Fruit fly (Drosophila melanogaster): ENCODE measurements around the gene mas.
A peak's percentile ranks its signal among the peaks of the same experiment; 100 is the strongest.

DNA sequence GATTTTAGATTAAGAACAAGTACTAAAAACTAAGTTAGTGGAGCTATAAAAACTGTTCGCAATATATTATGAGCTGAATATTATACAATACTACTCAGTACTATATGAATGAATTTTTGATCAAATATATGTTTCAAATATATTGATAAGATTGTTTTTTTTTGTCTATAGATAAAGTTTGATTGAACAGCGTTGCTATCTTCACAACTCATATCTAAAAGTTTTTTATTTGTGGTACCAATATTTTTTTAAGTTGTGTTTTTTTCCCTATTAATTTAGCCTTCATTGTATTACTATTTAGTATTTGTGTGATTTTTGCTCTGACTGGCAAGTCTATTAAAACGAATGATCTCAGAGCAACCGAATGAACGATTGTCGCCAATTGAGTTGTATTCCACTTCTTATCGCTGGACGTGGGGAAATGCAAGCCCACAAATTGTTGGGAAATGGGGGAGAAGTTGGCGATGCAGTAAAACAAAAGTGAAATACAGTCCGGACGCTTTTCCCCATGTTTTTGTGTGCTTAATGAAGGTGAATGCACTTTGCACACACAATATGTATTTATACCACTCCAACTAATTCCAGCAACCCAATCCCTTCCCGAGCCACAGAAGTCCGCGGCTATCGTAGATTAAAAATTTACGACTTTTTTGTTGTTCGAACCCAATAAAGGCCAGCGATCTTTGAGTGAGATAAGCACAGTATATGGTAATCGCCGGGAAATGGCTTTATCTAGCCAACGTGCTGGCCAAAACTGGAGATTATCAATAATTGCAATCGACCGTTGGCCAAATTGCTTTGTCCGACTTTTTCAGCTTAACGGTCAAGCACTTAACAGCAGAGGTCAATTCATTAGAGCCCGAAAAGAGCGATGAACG, 50.5 kb downstream of the mas start:
- no peak for TF ChIP-seq dl (GFP tag; optimal IDR thresholded peaks at IDR 0.05; ENCODE audit: insufficient read depth in 1 of 2, partially characterized antibody in 2 of 2)
- no peak for TF ChIP-seq psq (GFP tag; optimal IDR thresholded peaks at IDR 0.05)
- TF ChIP-seq HLH106 (tag; optimal IDR thresholded peaks at IDR 0.05), result no peak
- TF ChIP-seq Abd-B (GFP tag; optimal IDR thresholded peaks at IDR 0.05), result no peak
- TF ChIP-seq woc (GFP tag; optimal IDR thresholded peaks at IDR 0.05), result peak; percentile 9
- no peak for TF ChIP-seq Mio (GFP tag; optimal IDR thresholded peaks at IDR 0.05)
- no peak for TF ChIP-seq CG9705 (GFP tag; optimal IDR thresholded peaks at IDR 0.05)
- TF ChIP-seq h (GFP tag; optimal IDR thresholded peaks at IDR 0.05), result no peak
- TF ChIP-seq tai (GFP tag; optimal IDR thresholded peaks at IDR 0.05), result no peak
- no peak for TF ChIP-seq pan (optimal IDR thresholded peaks at IDR 0.05)

All from whole organism, wandering third instar larva.